Fruit fly (Drosophila melanogaster): ENCODE measurements around the gene Paip2.

Paip2 gene

DNA sequence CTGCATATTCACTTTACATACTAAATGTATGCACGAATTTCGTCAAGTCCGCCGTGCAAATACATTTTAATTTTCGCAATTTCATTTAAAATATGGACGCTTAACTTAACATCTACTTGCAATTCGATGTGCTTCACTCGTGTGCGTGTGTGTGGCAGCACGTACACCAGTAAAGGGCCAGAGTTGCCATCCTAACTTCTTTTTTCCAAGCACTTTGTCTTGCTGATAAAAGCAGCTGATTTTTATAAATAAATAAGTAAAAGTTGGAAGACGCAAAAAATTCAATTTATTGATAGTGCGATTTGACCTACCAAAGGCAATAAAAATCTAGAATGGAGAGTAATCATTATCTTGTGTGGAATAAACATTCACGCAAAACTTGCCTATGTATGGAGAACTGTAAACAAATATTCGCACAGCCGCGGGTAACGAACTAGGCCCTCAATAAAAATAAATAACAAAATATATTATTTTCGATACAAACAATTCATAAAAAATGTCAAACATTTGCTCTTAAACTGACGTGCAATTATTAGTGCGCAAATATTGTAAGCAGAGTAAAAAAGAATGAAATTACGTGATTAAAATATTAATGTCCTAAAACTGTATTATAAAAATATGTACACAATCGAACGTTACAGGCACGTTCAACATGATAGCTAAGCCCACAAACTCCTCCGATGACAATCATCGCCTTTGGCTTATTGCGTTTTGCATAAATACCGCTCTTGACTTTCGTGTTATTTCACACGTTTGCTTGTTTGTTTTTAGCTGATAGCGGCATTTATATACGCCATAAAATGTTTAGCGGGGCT, 1.8 kb downstream of the Paip2 start:
- TF ChIP-seq CTCF (optimal IDR thresholded peaks at IDR 0.05) (no peak), CG8478 (optimal IDR thresholded peaks at IDR 0.05) (no peak)

DNA sequence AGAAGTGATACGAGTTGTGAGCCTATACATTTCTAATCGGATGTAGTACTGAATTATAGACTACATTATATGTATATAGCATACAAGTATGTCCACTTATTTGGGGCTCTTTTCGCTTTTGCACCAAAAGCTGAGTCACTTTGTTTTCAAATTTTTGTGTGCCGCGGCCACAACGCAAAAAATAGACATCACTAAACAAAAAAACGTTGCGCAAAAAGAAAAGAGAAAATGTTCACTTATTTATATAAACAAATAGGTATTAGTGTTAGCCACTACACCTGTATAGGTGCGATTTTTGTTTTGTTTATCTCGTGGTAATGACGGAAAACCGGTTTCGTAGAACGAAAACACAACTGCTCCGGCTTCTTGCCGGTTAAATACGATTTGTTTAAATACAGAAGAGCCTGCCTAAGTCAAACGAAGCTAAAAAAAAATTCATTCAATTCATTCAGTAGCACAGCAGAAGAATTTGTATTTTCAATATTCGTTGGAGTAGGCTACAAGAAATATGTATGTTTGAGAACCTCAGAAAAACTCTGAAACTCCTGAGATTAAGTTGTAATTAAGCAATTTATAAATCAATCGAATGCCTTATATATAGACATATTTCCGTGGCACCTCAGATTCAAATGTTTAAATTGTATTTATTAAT, 2.5 kb downstream of the Paip2 start:
- TF ChIP-seq CTCF (optimal IDR thresholded peaks at IDR 0.05) (no peak), CG8478 (optimal IDR thresholded peaks at IDR 0.05) (no peak)

DNA sequence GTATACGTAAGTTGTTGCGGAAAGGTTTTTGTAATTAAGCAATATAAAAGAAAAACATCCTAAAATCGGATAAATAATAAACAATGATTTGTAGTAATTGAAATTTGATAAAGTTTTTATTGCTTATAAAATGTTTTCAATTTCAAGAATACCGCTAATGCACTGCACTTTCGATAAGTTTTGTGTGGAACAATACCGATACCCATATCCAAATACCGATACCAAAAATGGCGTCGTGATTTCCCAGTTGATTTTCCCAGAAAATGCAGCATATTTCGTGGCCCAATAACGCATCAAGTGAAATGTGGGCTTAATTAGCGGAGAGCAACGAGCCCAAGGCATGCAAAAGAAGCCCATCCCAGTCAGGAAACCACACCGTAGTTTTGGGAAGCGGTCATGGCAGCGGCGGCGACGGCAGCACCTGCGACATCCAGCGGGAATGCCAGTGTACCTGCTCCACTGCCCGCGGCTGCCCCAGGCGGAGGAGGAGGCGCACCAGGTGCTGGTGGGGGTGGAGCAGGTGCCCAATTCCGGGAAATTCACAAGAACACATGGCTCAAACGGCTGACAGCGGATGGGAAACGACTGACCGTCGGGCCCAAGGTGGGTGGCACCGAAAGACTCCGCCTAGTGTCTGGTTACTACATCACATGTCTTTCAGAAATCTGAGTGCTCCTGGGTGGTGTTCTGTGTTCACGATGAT, 5.4 kb downstream of the Paip2 start, which contains the start of gene CG31342:
TSS of gene CG31342 (plus strand) at position 214 of the 703 bp plus-strand sequence.
- TF ChIP-seq CTCF (optimal IDR thresholded peaks at IDR 0.05): no peak
- TF ChIP-seq CG8478 (optimal IDR thresholded peaks at IDR 0.05): no peak

DNA sequence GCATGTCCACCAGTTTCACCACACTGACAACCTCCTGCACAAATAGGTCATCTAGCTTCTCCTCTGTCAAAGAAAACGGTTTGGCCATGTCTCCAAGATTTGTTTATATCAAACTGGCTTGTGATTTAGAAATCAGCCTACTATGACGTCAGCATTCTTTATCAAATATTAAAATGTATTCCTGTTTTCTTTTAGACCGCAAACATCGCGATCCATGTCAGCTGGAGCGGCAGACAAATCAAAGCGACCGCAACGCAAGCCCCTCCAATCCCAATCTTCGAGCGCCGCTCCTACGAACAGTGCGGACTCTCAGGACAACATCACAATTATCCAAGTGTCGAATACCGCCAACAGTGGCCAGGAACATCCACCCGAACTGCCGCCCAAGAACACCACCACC, 7.8 kb downstream of the Paip2 start, which contains the start of gene CG14383:
TSS of gene CG14383 (minus strand) at position 101 of the 400 bp plus-strand sequence.
- TF ChIP-seq CTCF (optimal IDR thresholded peaks at IDR 0.05) (no peak), CG8478 (optimal IDR thresholded peaks at IDR 0.05) (no peak)

DNA sequence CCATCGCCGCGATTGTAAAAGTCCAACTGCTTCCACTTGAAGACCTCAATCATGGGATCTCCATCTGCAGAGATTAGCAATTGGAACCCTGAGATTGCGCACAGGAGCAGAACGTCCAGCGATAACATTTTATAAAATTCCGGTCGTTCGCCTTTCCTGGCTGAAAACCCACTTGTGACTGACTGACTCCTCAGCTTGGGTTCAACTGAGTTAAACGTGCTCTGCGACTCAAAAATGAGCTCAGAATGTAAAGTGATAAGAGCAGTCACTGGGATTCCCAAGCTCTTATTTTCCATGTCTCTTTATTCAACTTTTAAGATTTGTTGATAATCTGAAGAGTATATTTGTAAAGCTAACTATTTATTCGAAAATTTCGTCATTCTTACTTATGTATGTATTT, 12.4 kb downstream of the Paip2 start, which contains the start of gene yellow-f:
TSS of gene yellow-f (minus strand) at position 184 of the 400 bp plus-strand sequence.
- TF ChIP-seq CTCF (optimal IDR thresholded peaks at IDR 0.05): no peak
- no peak for TF ChIP-seq CG8478 (optimal IDR thresholded peaks at IDR 0.05)

DNA sequence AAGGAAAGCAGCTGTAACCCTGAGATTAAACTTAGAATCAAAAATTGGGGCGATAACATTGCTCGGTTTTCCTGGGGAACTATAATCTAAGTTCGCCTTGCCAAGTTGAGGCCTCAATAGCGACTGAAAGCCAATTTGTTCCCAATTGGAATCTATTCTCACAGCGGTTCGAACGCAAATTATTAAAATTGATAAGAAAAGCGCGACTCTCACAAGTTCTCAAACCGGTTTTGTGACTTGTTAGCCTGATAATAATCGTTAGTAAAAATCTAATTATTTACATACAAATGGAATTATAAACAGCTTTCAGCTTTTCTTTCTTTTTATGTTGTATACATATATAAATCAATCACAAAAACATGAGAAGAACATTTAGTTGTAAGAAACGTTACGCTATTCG, 14.5 kb downstream of the Paip2 start, which contains the start of gene yellow-f2:
TSS of gene yellow-f2 (minus strand) at position 101 of the 400 bp plus-strand sequence.
- TF ChIP-seq CTCF (optimal IDR thresholded peaks at IDR 0.05): no peak
- no peak for TF ChIP-seq CG8478 (optimal IDR thresholded peaks at IDR 0.05)

DNA sequence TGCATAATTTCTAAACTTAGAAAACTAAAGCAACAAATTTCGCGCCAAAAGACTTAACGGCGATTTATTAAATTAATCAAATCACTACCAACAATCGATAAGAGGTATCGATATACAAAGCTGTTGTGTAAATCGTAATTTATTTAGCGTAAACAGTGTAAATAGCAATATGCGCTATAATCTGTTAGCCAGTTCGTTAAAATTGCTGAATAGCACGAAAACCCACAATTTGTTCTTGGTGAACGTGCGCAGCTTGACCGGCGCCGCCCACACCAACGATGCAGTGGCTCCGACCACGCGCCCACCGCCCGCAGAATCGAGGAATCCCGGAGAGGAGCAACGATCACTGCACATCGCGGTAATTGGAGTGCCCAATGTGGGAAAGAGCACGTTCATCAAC, 14.9 kb downstream of the Paip2 start, which contains the start of gene CG7488:
TSS of gene CG7488 (plus strand) at position 99 of the 400 bp plus-strand sequence.
- no peak for TF ChIP-seq CTCF (optimal IDR thresholded peaks at IDR 0.05)

DNA sequence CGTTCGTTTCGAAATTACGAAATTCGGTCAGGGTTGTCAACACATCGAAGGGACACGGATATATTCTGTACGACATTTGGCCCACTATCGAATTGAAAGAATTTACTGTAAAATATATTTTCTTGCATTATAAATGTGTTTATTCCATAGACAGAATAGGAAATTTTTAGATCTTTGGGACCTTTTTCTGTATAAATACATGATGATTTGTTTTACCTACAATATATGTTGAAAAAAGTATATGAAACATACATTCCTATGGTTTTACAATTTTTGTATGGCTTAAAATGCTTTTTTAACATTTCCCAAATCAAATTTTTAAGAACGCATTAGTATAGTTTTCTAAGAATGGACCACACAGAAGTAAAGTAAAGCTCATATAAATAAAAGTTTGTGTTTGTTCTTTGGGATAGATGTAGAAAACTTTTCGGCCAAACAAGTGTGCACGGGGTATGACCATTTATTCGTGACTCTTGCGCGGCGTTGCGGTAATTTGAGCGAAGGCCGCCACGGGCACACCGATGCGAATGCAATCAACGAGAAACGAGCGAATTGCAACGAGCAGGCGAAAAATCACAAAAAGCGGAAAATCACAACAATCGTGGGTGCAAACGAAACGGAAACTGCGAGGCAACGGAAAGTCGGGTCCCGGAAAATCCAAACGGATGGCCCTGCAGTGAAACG, 17.1 kb downstream of the Paip2 start, which contains the start of the genes CG17327, CG44194 and CG7518:
TSS of gene CG17327 (minus strand) at position 177 of the 684 bp plus-strand sequence.
TSS of gene CG44194 (minus strand) at position 177 of the 684 bp plus-strand sequence.
TSS of gene CG7518 (plus strand) at position 540 of the 684 bp plus-strand sequence.
- no peak for TF ChIP-seq CTCF (optimal IDR thresholded peaks at IDR 0.05)
- TF ChIP-seq CG8478 (optimal IDR thresholded peaks at IDR 0.05): no peak

DNA sequence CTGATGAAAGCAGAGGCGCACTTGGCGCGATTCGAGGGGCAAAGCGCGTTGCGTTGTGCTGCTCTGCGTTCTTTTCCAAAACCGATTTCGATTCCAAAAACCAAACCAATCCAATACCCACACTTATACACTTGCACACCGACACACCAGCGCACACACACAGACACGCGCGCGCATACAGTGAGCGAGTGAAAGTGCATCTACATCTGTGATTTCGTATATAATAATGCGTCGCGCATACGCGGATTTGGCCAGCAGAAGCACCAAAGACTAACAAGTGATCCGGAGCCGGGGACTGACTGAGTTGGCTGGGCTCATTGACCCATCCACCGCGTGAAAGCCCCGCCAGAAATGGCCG, 17.6 kb downstream of the Paip2 start:
- TF ChIP-seq CTCF (optimal IDR thresholded peaks at IDR 0.05) (no peak), CG8478 (optimal IDR thresholded peaks at IDR 0.05) (no peak)

DNA sequence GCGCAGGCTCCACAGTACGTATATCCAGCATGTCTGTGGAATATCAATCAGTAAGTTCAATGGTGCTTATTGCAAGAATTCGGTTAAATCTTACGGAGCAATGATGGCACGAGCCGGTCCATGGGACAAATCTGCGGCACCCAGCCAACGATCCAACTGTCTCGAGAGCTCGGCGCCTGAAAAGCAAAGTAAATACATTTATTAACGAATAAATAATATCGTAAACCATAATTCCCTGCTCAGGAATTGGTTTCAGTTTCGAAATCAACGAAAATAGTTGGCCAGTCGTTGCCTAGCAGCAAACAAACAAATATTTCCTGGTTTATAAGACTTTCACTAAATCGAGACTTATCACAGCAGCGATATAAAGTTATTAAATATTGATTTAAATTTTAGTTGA, 29.0 kb downstream of the Paip2 start, which contains the start of gene CG11656:
TSS of gene CG11656 (plus strand) at position 301 of the 400 bp plus-strand sequence.
- TF ChIP-seq CG8478 (optimal IDR thresholded peaks at IDR 0.05) (no peak), CTCF (optimal IDR thresholded peaks at IDR 0.05) (no peak)

DNA sequence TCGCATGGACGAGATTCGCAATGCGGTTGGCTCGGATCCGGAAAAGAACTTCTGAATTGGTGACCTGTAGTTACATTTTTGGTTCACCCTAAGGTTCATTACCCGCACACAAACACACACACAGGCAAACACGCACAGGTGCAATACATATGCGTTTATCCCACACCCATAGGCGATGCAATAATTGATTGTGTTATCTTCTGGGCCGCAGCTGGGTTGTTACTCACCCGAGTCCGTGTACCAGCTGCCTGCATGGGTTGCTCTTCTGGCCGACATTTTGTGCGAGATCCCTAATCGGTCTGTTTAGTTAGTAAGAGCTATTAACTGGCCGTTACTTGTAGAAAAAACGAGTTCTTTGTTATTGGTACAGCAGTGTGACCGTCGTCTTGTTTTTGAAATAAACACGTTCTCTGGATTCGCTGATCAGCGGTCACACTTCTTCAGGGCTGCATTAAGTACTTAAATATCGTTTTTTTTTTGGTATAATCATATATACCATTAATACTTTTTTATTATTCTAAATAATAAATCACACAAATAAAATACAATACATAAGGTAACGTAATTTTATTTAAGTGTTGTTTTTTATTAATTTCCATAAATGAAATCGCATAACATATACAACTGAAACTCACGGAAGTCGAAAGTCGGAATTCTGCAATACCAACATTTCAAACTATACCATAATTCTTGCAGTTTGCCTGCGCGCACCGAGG, 30.5 kb downstream of the Paip2 start, which contains the start of gene CG8031:
TSS of gene CG8031 (minus strand) at position 406 of the 716 bp plus-strand sequence.
- TF ChIP-seq CG8478 (optimal IDR thresholded peaks at IDR 0.05) (no peak), CTCF (optimal IDR thresholded peaks at IDR 0.05) (no peak)

DNA sequence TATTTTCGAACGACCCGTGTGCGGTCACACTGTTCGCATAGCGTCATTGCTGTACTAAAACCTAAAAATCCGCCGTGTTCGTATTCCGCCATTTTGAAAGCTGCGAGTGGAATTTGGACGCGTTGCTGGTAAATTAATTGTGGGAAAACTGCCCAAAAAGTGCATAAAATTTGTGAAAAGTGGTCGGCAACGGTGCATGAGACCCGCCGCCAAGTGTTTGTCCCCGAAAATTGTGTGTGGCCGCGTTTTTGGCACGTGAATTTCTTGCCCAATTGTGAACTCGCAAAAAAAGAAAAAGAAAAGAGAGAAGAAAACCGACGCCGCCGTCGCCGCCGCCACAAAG, 31.0 kb downstream of the Paip2 start, which contains the start of gene CtBP:
TSS of gene CtBP (plus strand) at position 29 of the 343 bp plus-strand sequence.
- TF ChIP-seq CTCF (optimal IDR thresholded peaks at IDR 0.05) (no peak), CG8478 (optimal IDR thresholded peaks at IDR 0.05) (no peak)

DNA sequence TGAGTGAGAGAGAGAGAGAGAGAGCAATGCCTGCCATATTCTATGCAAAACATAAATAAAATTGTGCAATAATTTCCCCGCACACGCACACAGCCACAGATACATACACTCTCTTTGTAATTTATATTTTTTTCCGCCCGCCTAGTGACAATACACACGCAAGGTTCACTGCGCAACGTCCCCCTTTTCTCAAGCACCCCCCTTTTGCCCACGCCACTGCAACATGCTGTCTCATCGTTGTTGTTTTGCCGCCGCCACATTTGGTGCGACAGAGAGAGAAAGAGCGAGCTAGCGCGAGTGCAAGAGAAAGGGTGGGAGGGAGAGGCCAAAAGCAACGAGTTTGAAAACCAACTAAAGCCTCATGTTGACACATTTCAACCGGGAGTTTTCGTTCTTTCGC, 31.8 kb downstream of the Paip2 start:
- TF ChIP-seq CG8478 (optimal IDR thresholded peaks at IDR 0.05) (no peak), CTCF (optimal IDR thresholded peaks at IDR 0.05) (no peak)

DNA sequence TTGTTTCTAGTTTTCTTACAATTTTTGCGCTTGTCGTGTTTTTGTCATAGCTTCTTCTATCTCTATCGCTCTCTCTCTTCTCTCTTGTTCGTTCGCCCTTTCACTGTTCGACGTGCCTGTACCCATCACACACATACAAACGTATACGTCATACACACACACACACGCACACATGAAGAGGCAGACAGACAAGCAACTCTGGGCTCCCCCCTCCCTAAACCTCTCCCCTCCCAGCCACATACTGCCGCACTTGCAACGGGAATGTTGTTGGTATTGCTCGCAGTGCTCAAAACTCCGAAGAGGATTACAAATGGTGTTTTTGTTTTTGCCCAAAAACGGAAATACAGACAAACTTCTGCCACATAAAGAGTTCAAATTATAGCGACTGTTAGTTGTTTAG, 32.4 kb downstream of the Paip2 start:
- TF ChIP-seq CTCF (optimal IDR thresholded peaks at IDR 0.05) (no peak), CG8478 (optimal IDR thresholded peaks at IDR 0.05) (no peak)

All from S2 (cell line).